Fruit fly (Drosophila melanogaster) whole organism, larva: ENCODE measurements around the gene CG10730.

Experiments
- noc ChIP-seq: fragments of 200-800 bp; sonication (Bioruptor generic); optimal IDR thresholded peaks from 3 replicates; lab custom pipeline; 2019; ENCODE audit warnings: missing biosample characterization, mild to moderate bottlenecking, missing genetic modification characterization, moderate library complexity

The CG10730 gene

DNA sequence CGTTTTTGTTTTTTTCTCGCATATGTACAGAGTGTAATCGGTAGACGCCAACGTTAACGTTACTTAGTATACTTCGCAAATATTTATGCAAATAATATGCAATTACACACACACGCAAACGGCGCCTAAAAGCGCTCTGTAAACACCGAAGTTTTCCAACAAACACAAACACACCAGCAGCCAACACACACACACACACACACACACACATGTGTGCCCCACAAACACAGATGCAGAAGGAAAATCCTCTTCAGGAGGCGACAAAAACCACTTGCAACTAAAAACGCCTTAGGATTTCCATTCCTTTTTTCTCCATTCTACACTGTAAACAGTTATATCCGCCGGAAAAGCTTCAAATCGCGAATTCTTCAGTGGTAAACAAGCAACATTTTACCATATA, 14.6 kb downstream of the CG10730 start:
- TF ChIP-seq noc (tag; lab: Kevin White, UChicago): no peak

DNA sequence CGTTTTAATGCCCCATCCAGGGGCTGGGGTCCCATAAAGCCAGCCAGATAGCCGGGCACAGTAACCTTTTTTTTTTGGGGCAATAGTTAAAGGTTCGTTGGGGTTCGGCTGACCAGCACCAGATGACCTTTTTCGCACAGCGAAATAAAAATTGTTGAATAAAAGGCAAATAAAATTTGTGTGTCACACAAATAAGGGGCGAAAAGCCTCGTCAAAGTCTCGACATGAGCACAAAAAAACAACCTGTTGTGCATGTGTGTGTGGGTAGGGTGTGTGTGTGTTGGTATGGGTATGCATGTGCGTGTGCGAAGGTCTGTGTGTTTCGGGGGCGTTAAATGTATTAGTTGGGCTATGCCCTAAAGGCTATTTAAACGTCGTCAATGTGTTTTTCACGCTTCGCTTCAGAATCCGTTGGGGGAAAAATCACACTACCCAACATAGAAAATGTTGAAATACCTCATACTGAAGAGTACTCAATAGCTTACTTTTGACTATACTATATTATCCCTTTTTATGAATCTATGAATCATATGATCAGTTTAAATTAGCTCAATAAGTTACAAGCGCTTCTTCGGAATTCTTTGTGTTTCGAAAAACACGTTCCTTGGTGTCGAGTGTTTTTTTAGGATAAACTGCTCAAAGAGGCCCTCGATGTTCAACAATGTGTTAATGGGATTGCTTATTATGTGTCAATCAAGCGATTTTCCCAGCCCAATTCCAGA, 20.7 kb downstream of the CG10730 start:
- no peak for TF ChIP-seq noc (tag; lab: Kevin White, UChicago)

DNA sequence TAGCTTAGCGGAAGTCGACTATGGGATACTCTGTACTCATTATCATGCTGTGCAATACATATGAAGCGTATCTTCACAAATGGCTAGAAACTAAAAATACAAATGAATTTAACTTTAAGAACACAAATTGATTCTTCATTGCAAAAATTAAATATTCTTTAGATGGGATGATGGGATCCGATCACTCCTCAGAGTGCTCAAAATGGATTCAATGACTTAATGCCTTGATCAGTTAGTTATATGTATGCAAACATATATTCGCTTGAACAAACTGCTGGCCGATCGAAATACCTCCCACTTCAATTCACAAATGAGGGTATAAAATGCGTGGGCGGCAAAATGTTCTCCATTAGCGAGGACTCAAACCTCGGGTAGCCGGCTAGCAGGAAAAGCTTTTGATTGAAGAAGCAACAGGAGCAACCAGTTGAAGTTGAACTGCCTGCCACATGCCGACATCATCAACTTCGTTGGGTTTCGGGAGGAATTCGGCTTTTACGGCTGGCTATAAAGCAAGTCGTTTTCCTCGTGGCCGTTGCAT, 44.5 kb downstream of the CG10730 start, which contains the start of gene sNPF:
Gene sNPF, plus strand, starts transcription at position 534 of the 538 bp plus-strand sequence.
- peak; percentile 63 for TF ChIP-seq noc (tag; lab: Kevin White, UChicago)

DNA sequence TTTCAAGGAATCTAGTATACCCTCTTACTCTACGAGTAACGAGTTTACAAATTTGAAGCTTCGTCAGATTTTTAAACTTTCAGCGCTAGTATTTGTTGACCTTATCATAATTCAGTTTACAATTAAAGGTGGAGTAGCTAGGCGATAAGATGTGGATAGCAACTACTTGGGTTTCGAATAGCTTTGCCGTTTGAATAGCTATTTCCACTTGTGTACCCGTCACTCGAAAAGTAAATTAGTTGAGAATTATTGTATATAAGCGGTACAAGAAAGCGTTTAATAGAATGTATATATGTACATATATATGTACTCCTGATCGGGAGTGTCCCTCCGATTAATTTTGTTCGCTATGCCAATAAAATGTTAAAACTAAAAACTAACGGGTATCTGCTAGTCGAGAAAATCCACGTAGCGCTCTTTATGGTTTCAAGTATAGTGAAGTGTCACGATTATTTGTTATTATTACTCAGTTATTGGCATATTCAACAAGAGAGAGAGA, 45.6 kb downstream of the CG10730 start:
- peak; percentile 20 for TF ChIP-seq noc (tag; lab: Kevin White, UChicago)

DNA sequence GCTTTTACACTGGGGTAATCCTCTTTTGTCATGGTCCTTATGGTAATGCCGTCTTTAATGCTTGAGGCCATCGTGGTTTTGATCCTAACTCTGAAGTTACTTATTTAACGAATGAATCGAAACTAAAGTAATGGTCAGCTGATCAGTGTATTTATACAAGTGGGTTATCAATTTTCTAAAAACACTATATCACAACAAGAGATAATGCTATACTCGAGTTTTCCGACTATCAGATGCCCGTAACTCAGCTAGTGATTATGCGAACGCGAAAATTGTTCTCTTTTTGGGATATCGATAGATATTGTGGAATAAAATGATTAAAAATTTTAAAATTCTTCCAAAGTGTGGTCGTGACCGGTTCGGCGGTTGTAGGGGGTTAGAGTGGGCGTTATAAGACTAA, 46.3 kb downstream of the CG10730 start, which contains the start of gene AANATL3:
Gene AANATL3, minus strand, starts transcription at position 101 of the 400 bp plus-strand sequence.
- TF ChIP-seq noc (tag; lab: Kevin White, UChicago): no peak

DNA sequence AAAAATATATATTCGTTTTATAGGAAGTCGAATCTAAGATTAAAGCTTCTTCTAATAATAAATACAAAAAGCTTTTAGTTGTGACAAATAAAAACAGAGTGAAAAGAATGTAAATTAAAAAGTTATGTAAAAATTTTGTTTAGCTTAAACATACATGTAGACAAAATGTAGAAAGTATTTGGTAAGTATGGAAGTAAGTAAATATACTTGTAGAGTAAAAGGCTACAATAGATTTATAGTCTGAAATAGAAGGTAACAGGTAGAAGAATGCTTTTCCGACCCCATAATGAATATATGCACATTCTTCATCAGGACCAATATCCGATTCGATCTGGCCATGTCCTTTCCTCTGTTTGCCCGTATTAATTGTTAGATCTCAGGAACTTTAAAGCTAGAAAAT, 47.7 kb downstream of the CG10730 start:
- TF ChIP-seq noc (tag; lab: Kevin White, UChicago): no peak

DNA sequence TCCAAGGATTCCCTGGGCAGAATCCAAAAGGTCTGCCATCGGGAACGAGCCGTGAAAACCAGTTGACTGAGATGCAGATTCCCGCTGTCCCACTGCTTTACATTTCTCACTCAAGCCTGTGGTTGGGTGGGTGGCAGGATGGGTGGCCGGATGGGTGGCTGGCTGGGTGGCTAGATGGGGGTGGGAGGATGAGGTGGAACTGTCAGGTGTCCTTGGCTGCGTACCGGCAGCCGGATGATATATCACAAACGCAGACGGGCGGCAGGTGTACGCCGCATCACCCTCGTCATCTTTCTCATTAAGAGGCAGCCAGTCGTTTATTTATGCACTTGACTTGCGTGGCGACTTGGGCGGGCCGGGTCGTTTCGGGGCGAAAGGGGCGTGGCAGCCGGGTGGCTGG, 51.9 kb downstream of the CG10730 start:
- no peak for TF ChIP-seq noc (tag; lab: Kevin White, UChicago)
